Worm (Caenorhabditis elegans) whole organism, early embryonic: ENCODE measurements around the gene W02B12.11.

Experiments
- F13C5.2 ChIP-seq: sonication (generic microtip); optimal IDR thresholded peaks from 2 replicates; lab custom pipeline; 2017; ENCODE audit warnings: mild to moderate bottlenecking, missing genetic modification characterization, inconsistent platforms, missing compliant biosample characterization
- aly-1 ChIP-seq: sonication (generic microtip); optimal IDR thresholded peaks from 2 replicates; lab custom pipeline; 2016; ENCODE audit warnings: missing genetic modification characterization, missing compliant biosample characterization
- ama-1 ChIP-seq: fragments of 150-350 bp; optimal IDR thresholded peaks from 2 replicates; lab custom pipeline; 2014
- ceh-13 ChIP-seq: fragments of 200-800 bp; sonication (Bioruptor generic); optimal IDR thresholded peaks from 2 replicates; lab custom pipeline; 2018; ENCODE audit warnings: mild to moderate bottlenecking, missing genetic modification characterization, missing compliant biosample characterization
- ceh-36 ChIP-seq: sonication (generic microtip); optimal IDR thresholded peaks from 2 replicates; lab custom pipeline; 2016; ENCODE audit warnings: missing genetic modification characterization, inconsistent platforms, missing compliant biosample characterization
- flt-1 ChIP-seq: fragments of 200-800 bp; sonication (Bioruptor generic); IDR thresholded peaks from 2 replicates; pipeline ENCODE4 v1.3.6; 2022; ENCODE audit warnings: missing genetic modification characterization, missing compliant biosample characterization
- hmg-4 ChIP-seq: fragments of 200-800 bp; sonication (Bioruptor generic); optimal IDR thresholded peaks from 2 replicates; lab custom pipeline; 2018; ENCODE audit warnings: mild to moderate bottlenecking, missing genetic modification characterization, missing compliant biosample characterization
- hnd-1 ChIP-seq: sonication (generic microtip); optimal IDR thresholded peaks from 2 replicates; lab custom pipeline; 2016; ENCODE audit warnings: missing genetic modification characterization, missing compliant biosample characterization
- tbx-11 ChIP-seq: fragments of 200-800 bp; sonication (Bioruptor generic); IDR thresholded peaks from 2 replicates; pipeline ENCODE4 v1.3.6; 2022; ENCODE audit warnings: missing genetic modification characterization, missing compliant biosample characterization
- tbx-37 ChIP-seq: fragments of 200-800 bp; sonication (Bioruptor generic); conservative IDR thresholded peaks from 2 replicates; pipeline ENCODE4 v1.3.6; 2022; ENCODE audit warnings: missing genetic modification reagents, missing genetic modification characterization, missing compliant biosample characterization

DNA sequence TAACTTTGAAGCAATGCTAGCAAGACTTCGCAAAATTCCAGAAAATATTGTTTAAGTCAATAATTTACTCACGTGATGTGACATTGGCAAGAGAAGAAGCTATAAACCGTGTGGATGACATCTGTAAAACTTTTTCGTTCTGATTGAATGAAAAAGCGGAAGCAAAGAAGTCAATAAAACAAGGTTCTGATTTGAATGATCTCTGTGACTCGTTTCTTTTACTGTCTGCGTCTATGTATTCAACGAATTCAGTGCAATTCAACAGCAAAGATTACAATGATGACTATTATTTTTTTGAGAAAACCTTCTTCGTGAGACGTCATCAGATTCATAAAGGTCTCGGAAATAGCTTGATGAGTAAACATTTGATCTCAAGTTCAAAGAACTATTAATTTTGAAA, 19.2 kb downstream of the W02B12.11 start, which contains the start of gene hacl-1:
- TF ChIP-seq ceh-36 (tag; lab: Kevin White, UChicago) (no peak), tbx-37 (no peak), aly-1 (no peak), flt-1 (GFP tag; lab: Robert Waterston, UW) (no peak), ceh-13 (GFP tag; lab: Kevin White, UChicago) (no peak), ama-1 (no peak), hmg-4 (GFP tag; lab: Kevin White, UChicago) (no peak), tbx-11 (no peak), hnd-1 (no peak), F13C5.2 (tag; lab: Kevin White, UChicago) (no peak)
